Fruit fly (Drosophila melanogaster): ENCODE data around the gene Uch-L5R.

The Uch-L5R gene

DNA sequence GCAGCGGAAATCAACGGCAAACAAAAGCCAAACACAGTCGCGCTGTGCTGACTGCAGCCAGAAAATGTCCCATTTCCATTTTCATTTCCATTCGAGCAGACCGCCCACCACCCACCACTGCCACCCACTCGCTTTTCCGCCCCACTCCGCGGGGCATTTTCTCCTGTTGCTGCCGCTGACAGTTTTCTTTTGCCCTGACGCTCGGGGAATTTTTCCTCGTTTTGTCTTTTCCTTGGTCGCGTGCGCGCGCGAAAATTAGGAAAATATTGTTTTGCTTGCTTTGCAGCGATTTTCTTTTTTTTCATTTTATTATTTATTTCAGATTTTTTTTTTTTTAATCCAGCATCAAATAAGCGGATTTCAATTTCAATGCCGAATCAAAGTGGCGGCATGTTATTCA is 6.1 kb downstream of the Uch-L5R start:
- TF ChIP-seq fd96Ca (GFP tag; IDR thresholded peaks at IDR 0.05) (no peak), Snoo (tag; optimal IDR thresholded peaks at IDR 0.05) (no peak), CG8301 (tag; optimal IDR thresholded peaks at IDR 0.05) (no peak), Ets98B (GFP tag; IDR thresholded peaks at IDR 0.05) (no peak), CG9948 (tag; optimal IDR thresholded peaks at IDR 0.05) (no peak), CG32121 (GFP tag; IDR thresholded peaks at IDR 0.05) (no peak), rn (GFP tag; IDR thresholded peaks at IDR 0.05) (no peak), CG15710 (tag; optimal IDR thresholded peaks at IDR 0.05) (no peak), CG34367 (tag; optimal IDR thresholded peaks at IDR 0.05) (no peak), CG13204 (GFP tag; optimal IDR thresholded peaks at IDR 0.05) (no peak), CG8159 (tag; optimal IDR thresholded peaks at IDR 0.05) (no peak), Pif1A (GFP tag; optimal IDR thresholded peaks at IDR 0.05) (no peak), EcR (GFP tag; optimal IDR thresholded peaks at IDR 0.05) (no peak), Pif1B (GFP tag; optimal IDR thresholded peaks at IDR 0.05) (no peak), CG4496 (GFP tag; IDR thresholded peaks at IDR 0.05) (no peak), CG17806 (tag; optimal IDR thresholded peaks at IDR 0.05) (no peak), gl (tag; optimal IDR thresholded peaks at IDR 0.05) (no peak), CG12605 (GFP tag; IDR thresholded peaks at IDR 0.05) (no peak)

- TF ChIP-seq Ets98B (GFP tag; IDR thresholded peaks at IDR 0.05): no peak
- TF ChIP-seq CG15710 (tag; optimal IDR thresholded peaks at IDR 0.05): no peak
- no peak for TF ChIP-seq CG8159 (tag; optimal IDR thresholded peaks at IDR 0.05)
- no peak for TF ChIP-seq CG34367 (tag; optimal IDR thresholded peaks at IDR 0.05)
- TF ChIP-seq CG17806 (tag; optimal IDR thresholded peaks at IDR 0.05): no peak
- TF ChIP-seq rn (GFP tag; IDR thresholded peaks at IDR 0.05): no peak
- no peak for TF ChIP-seq CG12605 (GFP tag; IDR thresholded peaks at IDR 0.05)
- TF ChIP-seq CG8301 (tag; optimal IDR thresholded peaks at IDR 0.05): no peak
These were observed 13.0 kb downstream of the Uch-L5R start, which contains the start of gene Ten-a for dm6 chrX:12043398-12043797. Ten-a (plus strand) TSS chrX:12043698.

- TF ChIP-seq CG13204 (GFP tag; optimal IDR thresholded peaks at IDR 0.05) (no peak), CG17806 (tag; optimal IDR thresholded peaks at IDR 0.05) (no peak), CG10348 (GFP tag; IDR thresholded peaks at IDR 0.05) (no peak), EcR (GFP tag; optimal IDR thresholded peaks at IDR 0.05) (no peak), CG9948 (tag; optimal IDR thresholded peaks at IDR 0.05) (no peak), CG34367 (tag; optimal IDR thresholded peaks at IDR 0.05) (no peak), CG15710 (tag; optimal IDR thresholded peaks at IDR 0.05) (no peak), Snoo (tag; optimal IDR thresholded peaks at IDR 0.05) (no peak), CG4496 (GFP tag; IDR thresholded peaks at IDR 0.05) (no peak), D1 (tag; optimal IDR thresholded peaks at IDR 0.05) (no peak)
These were observed 21.2 kb downstream of the Uch-L5R start for dm6 chrX:12035207-12035606.

DNA sequence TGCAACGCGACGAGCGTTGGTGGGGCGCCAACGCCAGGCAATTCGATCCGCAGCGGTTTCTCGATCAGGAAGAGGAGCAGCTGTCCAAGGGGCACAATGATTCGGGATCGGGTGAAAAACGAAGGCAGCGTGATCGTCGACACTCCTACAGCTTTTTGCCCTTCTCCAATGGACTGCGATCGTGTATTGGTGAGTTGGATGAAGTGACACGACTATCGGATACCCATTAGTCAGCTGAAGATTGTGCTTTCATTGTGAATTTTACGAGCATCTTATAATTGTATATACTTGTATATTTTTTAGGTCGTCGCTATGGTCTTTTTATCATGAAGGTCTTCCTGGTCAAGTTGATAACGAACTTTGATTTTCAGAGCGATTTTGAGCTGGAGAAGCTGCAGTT is 21.7 kb downstream of the Uch-L5R start:
- TF ChIP-seq CG10348 (GFP tag; IDR thresholded peaks at IDR 0.05): no peak
- TF ChIP-seq CG4496 (GFP tag; IDR thresholded peaks at IDR 0.05): no peak
- no peak for TF ChIP-seq CG32121 (GFP tag; IDR thresholded peaks at IDR 0.05)
- TF ChIP-seq Pif1B (GFP tag; optimal IDR thresholded peaks at IDR 0.05): no peak
- TF ChIP-seq CG8301 (tag; optimal IDR thresholded peaks at IDR 0.05): no peak
- TF ChIP-seq CG13204 (GFP tag; optimal IDR thresholded peaks at IDR 0.05): no peak
- TF ChIP-seq CG34367 (tag; optimal IDR thresholded peaks at IDR 0.05): no peak
- TF ChIP-seq CG8159 (tag; optimal IDR thresholded peaks at IDR 0.05): no peak
- no peak for TF ChIP-seq CG14655 (GFP tag; optimal IDR thresholded peaks at IDR 0.05)
- TF ChIP-seq fd96Ca (GFP tag; IDR thresholded peaks at IDR 0.05): no peak
- no peak for TF ChIP-seq CG17806 (tag; optimal IDR thresholded peaks at IDR 0.05)
- TF ChIP-seq D1 (tag; optimal IDR thresholded peaks at IDR 0.05): no peak
- TF ChIP-seq Snoo (tag; optimal IDR thresholded peaks at IDR 0.05): no peak
- no peak for TF ChIP-seq CG9948 (tag; optimal IDR thresholded peaks at IDR 0.05)
- TF ChIP-seq CG12605 (GFP tag; IDR thresholded peaks at IDR 0.05): no peak
- TF ChIP-seq CG15710 (tag; optimal IDR thresholded peaks at IDR 0.05): no peak
- no peak for TF ChIP-seq EcR (GFP tag; optimal IDR thresholded peaks at IDR 0.05)
- no peak for TF ChIP-seq Ets98B (GFP tag; IDR thresholded peaks at IDR 0.05)
- TF ChIP-seq rn (GFP tag; IDR thresholded peaks at IDR 0.05): no peak
- TF ChIP-seq Pif1A (GFP tag; optimal IDR thresholded peaks at IDR 0.05): no peak

- TF ChIP-seq CG9948 (tag; optimal IDR thresholded peaks at IDR 0.05): no peak
- TF ChIP-seq Pif1B (GFP tag; optimal IDR thresholded peaks at IDR 0.05): no peak
- no peak for TF ChIP-seq CG17806 (tag; optimal IDR thresholded peaks at IDR 0.05)
- no peak for TF ChIP-seq CG8301 (tag; optimal IDR thresholded peaks at IDR 0.05)
- no peak for TF ChIP-seq D1 (tag; optimal IDR thresholded peaks at IDR 0.05)
- no peak for TF ChIP-seq CG10348 (GFP tag; IDR thresholded peaks at IDR 0.05)
- no peak for TF ChIP-seq rn (GFP tag; IDR thresholded peaks at IDR 0.05)
These were observed 24.2 kb downstream of the Uch-L5R start, which contains the start of gene Cyp318a1 for dm6 chrX:12032136-12032682. Cyp318a1 (plus strand) TSS chrX:12032632.

DNA sequence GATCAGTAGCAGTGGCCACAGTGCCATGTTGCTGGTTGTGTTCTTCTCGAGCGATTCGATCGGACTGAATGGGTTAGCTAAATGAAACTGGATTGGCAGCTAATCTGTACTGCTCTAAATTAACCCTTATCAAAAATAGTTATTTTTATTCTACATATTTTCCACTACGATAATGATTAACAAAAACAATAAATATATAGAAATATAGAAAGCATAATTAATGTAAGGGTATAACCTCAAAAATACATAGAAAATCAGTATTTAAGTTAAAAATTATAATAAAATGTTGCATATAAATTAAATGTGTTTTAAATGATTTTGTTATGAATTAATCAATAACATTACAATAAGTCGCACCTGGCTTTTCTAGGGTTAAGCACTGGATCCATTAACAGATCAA is 25.0 kb downstream of the Uch-L5R start, which contains the start of gene Cyp311a1:
TSS of gene Cyp311a1 (minus strand) at position 66 of the 400 bp plus-strand sequence.
- TF ChIP-seq fd96Ca (GFP tag; IDR thresholded peaks at IDR 0.05) (no peak), Pif1A (GFP tag; optimal IDR thresholded peaks at IDR 0.05) (no peak), CG12605 (GFP tag; IDR thresholded peaks at IDR 0.05) (no peak), CG15710 (tag; optimal IDR thresholded peaks at IDR 0.05) (no peak), D1 (tag; optimal IDR thresholded peaks at IDR 0.05) (no peak), CG17806 (tag; optimal IDR thresholded peaks at IDR 0.05) (no peak), Ets98B (GFP tag; IDR thresholded peaks at IDR 0.05) (no peak), rn (GFP tag; IDR thresholded peaks at IDR 0.05) (no peak), CG34367 (tag; optimal IDR thresholded peaks at IDR 0.05) (no peak)
